Fruit fly (Drosophila melanogaster): ENCODE results near the gene Cpr72Ec.

The Cpr72Ec gene

DNA sequence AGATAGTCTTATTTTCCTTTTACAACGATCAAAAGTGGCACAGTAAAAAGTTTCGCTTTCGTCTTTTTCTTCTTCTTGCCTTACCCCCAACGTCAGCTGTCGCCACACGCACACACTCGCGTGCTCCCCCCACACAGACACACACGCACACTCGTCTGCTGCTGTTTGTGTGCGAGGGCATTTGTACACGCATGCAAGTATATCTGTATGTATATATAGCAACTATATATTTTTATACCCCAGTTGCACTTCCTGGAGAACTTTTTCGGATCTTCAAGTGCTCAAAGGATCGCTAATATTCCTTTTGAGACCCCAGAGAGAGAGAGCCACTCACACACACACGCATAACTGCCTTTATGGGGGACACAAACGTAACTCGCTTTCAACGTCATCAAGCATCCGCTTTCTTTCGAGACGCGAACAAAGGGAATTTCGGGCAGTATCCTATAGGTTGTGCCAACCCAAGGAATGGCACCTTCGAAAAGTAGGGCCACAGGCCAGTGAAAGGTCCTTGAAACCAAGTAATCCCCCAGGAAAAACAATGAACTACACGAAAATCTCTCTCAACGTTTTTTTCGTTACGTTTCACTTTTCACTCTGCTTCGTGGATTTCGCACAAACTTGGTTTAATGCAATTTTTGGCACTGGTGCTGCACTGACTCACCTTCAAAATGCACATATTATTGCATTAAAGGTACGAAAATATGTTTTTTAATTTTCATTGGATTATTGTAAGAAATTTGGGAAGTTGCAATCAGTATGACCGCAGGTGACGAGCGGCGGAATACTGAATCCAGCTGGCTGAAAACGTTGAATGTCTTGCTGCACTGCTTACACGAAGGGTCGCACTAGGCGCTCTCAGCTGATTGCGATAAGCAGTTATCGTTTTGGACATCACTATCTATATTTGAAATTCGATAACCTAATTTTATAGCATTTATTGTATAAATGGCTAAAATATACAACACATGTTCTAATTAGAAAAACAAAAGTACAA, 10.9 kb upstream of the Cpr72Ec start, which contains the start of gene roq:
roq (minus strand) TSS at position 799 of the 997 bp plus-strand sequence.
- no peak for TF ChIP-seq psq (optimal IDR thresholded peaks at IDR 0.05)
- no peak for TF ChIP-seq ttk (optimal IDR thresholded peaks at IDR 0.05)
- no peak for TF ChIP-seq Myc (optimal IDR thresholded peaks at IDR 0.05)
- TF ChIP-seq h (optimal IDR thresholded peaks at IDR 0.05), result no peak
- no peak for TF ChIP-seq insv (optimal IDR thresholded peaks at IDR 0.05)
- no peak for TF ChIP-seq Sin3A (optimal IDR thresholded peaks at IDR 0.05)

DNA sequence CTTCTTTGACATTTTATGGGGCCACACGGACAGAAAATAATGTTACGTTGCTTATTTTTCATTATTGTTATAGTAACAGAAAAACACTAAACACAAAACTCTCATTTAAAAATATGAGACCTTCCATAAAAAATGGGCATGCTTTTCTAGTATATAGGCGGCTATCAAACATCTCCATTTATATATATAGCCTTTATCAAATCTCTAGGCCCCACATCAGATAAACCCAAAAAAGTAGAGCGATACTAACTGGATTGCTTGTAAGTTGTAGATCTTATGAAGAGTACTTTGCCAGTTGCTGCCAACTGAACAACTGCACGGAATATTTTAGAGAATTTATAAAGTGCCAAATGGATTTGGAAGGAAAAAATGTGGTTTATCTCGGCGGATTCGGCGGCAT, 2.4 kb upstream of the Cpr72Ec start, which contains the start of gene CG18814:
CG18814 (plus strand) TSS at position 301 of the 400 bp plus-strand sequence.
- TF ChIP-seq Sin3A (optimal IDR thresholded peaks at IDR 0.05) (no peak), psq (optimal IDR thresholded peaks at IDR 0.05) (no peak), insv (optimal IDR thresholded peaks at IDR 0.05) (no peak), h (optimal IDR thresholded peaks at IDR 0.05) (no peak), ttk (optimal IDR thresholded peaks at IDR 0.05) (no peak), Myc (optimal IDR thresholded peaks at IDR 0.05) (no peak)

DNA sequence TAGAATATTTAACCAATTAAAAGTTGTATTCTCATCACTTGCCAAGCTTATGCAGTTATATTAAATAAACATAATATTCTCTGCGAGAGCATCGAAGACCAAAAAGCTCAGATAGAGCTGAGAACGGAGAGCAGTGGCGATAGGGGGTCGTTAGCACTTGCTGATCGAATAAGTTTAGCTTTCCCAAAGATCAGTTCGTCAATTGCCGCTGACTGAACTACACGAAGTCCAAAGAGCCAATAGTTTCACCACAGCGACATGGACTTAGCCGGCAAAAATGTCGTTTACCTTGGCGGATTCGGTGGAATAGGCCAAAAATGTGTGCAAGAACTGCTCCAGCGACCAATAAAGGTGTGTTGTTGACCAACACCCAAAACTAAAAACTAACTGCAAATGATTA, 1.1 kb upstream of the Cpr72Ec start, which contains the start of gene CG4842:
CG4842 (plus strand) TSS at position 191 of the 400 bp plus-strand sequence.
- no peak for TF ChIP-seq ttk (optimal IDR thresholded peaks at IDR 0.05)
- no peak for TF ChIP-seq Sin3A (optimal IDR thresholded peaks at IDR 0.05)
- TF ChIP-seq Myc (optimal IDR thresholded peaks at IDR 0.05), result no peak
- TF ChIP-seq insv (optimal IDR thresholded peaks at IDR 0.05), result no peak
- TF ChIP-seq h (optimal IDR thresholded peaks at IDR 0.05), result no peak
- TF ChIP-seq psq (optimal IDR thresholded peaks at IDR 0.05), result no peak

DNA sequence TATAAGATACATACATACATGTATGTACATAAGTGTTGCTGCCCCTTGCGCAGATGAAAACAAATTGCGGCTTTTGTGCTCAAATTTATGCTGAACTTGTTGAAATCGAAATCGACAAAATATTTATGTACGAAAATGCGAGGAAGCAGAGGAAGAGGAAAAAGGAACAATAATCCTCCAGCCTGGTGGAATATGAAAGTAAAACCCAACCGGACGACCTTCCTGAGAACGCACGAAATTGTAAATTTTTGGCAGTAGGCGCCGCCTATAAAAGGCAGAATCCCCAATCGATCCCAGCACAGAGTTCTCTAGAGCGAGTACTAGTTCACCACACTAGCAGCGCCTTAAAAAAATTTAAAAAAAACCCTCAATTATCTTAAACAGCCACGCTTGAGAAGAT, 2.5 kb downstream of the Cpr72Ec start, which contains the start of gene Cpr72Eb:
Cpr72Eb (plus strand) TSS at position 301 of the 400 bp plus-strand sequence.
- no peak for TF ChIP-seq psq (optimal IDR thresholded peaks at IDR 0.05)
- no peak for TF ChIP-seq Myc (optimal IDR thresholded peaks at IDR 0.05)
- TF ChIP-seq insv (optimal IDR thresholded peaks at IDR 0.05), result no peak
- no peak for TF ChIP-seq Sin3A (optimal IDR thresholded peaks at IDR 0.05)
- TF ChIP-seq ttk (optimal IDR thresholded peaks at IDR 0.05), result no peak
- TF ChIP-seq h (optimal IDR thresholded peaks at IDR 0.05), result no peak

DNA sequence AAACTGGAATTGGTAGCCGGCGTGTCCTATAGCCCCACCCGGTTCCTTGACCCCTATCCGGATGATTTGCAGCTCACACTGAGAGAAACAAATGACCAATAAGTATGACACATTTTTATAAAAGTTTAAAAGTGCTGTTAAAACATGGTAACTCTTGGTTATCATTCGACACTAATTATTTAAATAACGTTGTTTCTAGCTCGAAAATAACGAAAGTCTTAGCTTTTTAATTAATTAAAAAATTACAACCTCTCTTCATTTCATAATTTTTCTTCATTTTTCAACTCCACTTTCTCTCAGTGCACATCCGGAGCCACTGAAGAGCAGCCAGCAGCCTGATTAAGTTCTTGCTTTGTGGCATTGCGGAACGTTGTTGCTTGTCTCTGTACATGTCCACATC, 3.0 kb downstream of the Cpr72Ec start:
- TF ChIP-seq psq (optimal IDR thresholded peaks at IDR 0.05), result no peak
- TF ChIP-seq ttk (optimal IDR thresholded peaks at IDR 0.05), result no peak

DNA sequence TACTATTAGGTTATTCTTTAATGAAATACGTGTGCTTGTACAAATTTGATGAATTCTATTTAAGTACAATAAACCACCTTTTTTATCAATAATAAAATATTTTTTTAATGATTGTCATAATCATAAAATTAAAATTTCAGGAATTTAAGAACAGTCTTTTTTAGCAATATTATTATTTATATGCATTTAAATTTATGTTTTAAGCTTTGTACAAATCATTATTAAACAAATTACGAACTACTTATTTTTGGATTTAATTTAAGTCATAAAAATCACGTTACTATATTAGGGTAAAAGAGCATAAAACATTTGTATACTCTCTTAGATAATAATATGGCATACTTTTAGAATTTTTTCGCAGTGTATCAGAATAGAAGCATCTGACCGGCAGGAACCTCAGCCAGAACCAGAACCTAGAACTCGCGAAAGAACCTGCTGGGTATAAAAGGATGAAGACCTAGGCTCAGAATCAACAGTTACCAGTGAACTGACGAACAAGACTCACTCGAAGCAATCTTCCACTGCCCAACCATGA, 5.0 kb downstream of the Cpr72Ec start, which contains the start of gene Cpr72Ea:
Cpr72Ea (plus strand) TSS at position 485 of the 535 bp plus-strand sequence.
- TF ChIP-seq psq (optimal IDR thresholded peaks at IDR 0.05), result no peak
- TF ChIP-seq insv (optimal IDR thresholded peaks at IDR 0.05), result no peak
- TF ChIP-seq Myc (optimal IDR thresholded peaks at IDR 0.05), result no peak
- TF ChIP-seq ttk (optimal IDR thresholded peaks at IDR 0.05), result no peak
- no peak for TF ChIP-seq h (optimal IDR thresholded peaks at IDR 0.05)
- no peak for TF ChIP-seq Sin3A (optimal IDR thresholded peaks at IDR 0.05)

DNA sequence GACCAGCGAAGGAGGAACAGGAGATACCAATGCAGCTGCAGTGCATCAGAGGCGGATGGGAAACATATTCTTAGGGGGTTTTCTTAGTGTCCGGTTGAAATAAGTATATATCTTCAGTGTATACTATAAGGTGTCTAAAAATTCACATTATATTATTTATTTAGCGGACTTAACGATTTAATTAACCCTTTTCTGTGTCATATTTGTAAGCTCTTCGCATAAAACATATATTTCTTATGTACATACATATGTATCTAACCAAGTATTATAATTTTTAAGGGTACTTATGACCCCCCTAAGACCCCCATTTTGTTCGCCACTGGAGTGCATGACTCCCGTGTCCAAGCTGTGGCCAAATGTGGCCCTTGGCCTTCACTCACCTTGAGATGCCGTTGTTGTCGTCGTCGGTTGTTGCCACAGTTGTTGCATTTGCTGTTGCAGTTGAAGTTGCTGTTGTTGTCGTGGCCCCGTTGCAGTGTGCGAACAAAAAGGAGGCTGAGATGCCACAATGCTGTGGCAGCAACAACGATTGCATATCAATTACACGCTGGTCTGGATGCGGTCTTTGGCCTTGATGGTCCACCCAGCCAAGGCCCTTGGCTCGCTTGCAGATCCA, 5.8 kb downstream of the Cpr72Ec start:
- TF ChIP-seq h (optimal IDR thresholded peaks at IDR 0.05) (no peak), ttk (optimal IDR thresholded peaks at IDR 0.05) (no peak), insv (optimal IDR thresholded peaks at IDR 0.05) (no peak), Sin3A (optimal IDR thresholded peaks at IDR 0.05) (no peak), Myc (optimal IDR thresholded peaks at IDR 0.05) (no peak), psq (optimal IDR thresholded peaks at IDR 0.05) (no peak)

DNA sequence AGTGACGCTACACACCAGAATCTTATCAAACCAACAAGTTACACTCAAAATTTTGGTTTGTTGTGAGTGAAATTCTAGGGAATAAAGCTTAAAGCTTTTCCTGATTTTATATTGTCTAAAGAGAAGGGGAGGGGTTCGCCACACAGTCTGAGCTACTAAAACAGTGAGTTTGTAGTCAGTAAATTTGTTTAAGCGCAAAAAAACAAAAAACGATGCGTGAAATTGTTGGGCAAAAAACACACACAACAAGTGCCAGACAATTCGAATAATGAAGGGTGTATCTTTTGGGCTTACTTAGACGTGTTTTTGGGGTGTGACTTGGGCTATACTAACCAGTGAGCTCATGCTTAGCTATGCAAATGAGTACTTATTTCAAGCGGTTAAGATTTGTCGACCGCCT, 7.3 kb downstream of the Cpr72Ec start:
- no peak for TF ChIP-seq ttk (optimal IDR thresholded peaks at IDR 0.05)
- no peak for TF ChIP-seq psq (optimal IDR thresholded peaks at IDR 0.05)
- no peak for TF ChIP-seq h (optimal IDR thresholded peaks at IDR 0.05)
- no peak for TF ChIP-seq Sin3A (optimal IDR thresholded peaks at IDR 0.05)
- TF ChIP-seq insv (optimal IDR thresholded peaks at IDR 0.05), result no peak
- TF ChIP-seq Myc (optimal IDR thresholded peaks at IDR 0.05), result no peak

DNA sequence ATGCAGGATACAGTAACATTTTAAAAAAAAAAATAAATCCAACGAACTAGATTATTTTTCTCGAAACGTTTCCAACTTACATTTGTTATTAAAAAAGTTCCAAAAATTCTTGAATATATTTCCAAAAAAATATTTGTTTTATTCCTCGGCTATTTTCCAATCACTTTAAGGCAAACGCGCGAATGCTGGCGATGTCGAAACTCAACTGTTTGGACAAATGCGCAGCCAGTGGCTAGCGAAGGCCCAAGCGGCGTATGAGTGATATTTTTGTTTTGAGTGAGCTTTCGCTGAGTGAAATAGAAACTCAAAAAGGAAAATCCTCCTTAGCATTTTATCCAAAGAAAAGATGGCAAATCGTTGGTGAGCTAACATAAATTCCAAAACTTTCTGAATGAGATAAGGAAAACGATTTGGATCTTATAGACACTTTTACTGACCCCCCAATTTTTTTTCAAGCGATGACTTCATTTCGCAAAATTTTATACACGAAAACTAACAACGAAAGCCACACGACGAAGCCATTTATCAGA, 7.9 kb downstream of the Cpr72Ec start, which contains the start of gene ringer:
ringer (minus strand) TSS at position 210 of the 530 bp plus-strand sequence.
- TF ChIP-seq ttk (optimal IDR thresholded peaks at IDR 0.05) (no peak), insv (optimal IDR thresholded peaks at IDR 0.05) (no peak), Myc (optimal IDR thresholded peaks at IDR 0.05) (no peak), h (optimal IDR thresholded peaks at IDR 0.05) (no peak), psq (optimal IDR thresholded peaks at IDR 0.05) (no peak), Sin3A (optimal IDR thresholded peaks at IDR 0.05) (no peak)

DNA sequence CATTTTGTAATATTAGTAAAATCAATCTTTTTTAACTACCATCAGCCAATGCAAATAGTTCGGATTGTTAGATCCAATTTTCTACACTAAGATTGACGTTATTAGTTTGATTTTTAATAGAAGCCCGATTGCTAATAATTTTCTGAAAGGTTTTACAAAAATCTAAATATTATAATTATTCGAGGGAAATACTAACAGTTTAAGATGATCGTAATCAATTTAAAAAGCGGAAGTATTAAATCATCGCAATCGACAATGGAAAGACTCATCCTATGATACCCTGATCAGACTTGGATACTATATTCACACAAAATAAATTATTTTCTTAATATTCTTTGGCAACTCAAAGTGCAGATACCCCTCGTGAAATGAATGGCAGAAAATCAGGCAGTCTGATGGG, 9.3 kb downstream of the Cpr72Ec start:
- no peak for TF ChIP-seq ttk (optimal IDR thresholded peaks at IDR 0.05)
- TF ChIP-seq insv (optimal IDR thresholded peaks at IDR 0.05), result no peak
- no peak for TF ChIP-seq Myc (optimal IDR thresholded peaks at IDR 0.05)
- TF ChIP-seq h (optimal IDR thresholded peaks at IDR 0.05), result no peak
- no peak for TF ChIP-seq Sin3A (optimal IDR thresholded peaks at IDR 0.05)
- TF ChIP-seq psq (optimal IDR thresholded peaks at IDR 0.05), result no peak

DNA sequence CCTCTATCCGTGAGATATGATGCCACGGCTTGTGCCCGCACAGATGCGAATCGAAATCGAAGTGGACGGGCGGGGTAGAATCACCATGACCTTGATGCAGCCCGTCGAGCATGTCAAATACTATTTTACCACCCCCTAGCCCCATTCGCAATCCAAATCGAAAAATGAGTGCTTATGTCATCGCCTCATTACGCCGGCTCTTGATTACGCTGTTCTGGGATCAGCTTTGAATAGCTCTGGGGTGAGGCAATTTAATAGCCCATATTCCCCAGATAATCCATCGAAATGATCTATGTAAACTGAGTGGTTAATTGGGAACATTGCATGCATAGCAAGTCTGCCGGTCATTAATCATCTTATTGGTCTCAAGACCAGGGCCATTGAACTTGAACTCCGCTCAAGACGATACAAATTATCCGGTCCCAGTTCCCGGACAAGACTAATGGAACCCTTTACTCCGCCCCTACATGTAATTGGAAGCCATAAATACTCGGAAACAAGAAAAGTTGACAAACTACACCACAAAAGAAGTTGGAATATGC, 9.9 kb downstream of the Cpr72Ec start:
- TF ChIP-seq insv (optimal IDR thresholded peaks at IDR 0.05) (no peak), h (optimal IDR thresholded peaks at IDR 0.05) (no peak), Myc (optimal IDR thresholded peaks at IDR 0.05) (no peak), Sin3A (optimal IDR thresholded peaks at IDR 0.05) (no peak), psq (optimal IDR thresholded peaks at IDR 0.05) (no peak), ttk (optimal IDR thresholded peaks at IDR 0.05) (no peak)
